Worm (Caenorhabditis elegans): Measurements from ENCODE around the gene C32H11.4.

ce11 chrIV:12897146-12897545 lies 23.9 kb upstream of the C32H11.4 start:
- no peak for TF ChIP-seq snpc-4 (GFP tag; optimal IDR thresholded peaks at IDR 0.05)
- no peak for TF ChIP-seq snpc-4 (tag; optimal IDR thresholded peaks at IDR 0.05)
- TF ChIP-seq unc-62 (GFP tag; optimal IDR thresholded peaks at IDR 0.05) = no peak
- TF ChIP-seq egl-44 (GFP tag; IDR thresholded peaks at IDR 0.05) = no peak
- no peak for TF ChIP-seq hlh-12 (tag; optimal IDR thresholded peaks at IDR 0.05)
- no peak for TF ChIP-seq zfh-2 (GFP tag; conservative IDR thresholded peaks at IDR 0.05)
- no peak for TF ChIP-seq attf-6 (GFP tag; IDR thresholded peaks at IDR 0.05)
- TF ChIP-seq pha-4 (tag; optimal IDR thresholded peaks at IDR 0.05) = no peak
- no peak for TF ChIP-seq ztf-26 (tag; optimal IDR thresholded peaks at IDR 0.05)
- TF ChIP-seq Y67H2A.10 (GFP tag; conservative IDR thresholded peaks at IDR 0.05) = no peak

All from whole organism, young adult.